Worm (Caenorhabditis elegans) whole organism, L3 larva: Measurements from ENCODE around the gene srd-74.

ENCODE experiments used
- mml-1 ChIP-seq: fragments of 150-350 bp; sonication (generic microtip); optimal IDR thresholded peaks from 3 replicates; lab custom pipeline; 2014; ENCODE audit warnings: missing biosample characterization, missing genetic modification characterization
- pha-4 ChIP-seq: fragments of 150-350 bp; optimal IDR thresholded peaks from 2 replicates; lab custom pipeline; 2014; ENCODE audit warnings: missing biosample characterization, missing genetic modification reagents, missing genetic modification characterization
- ztf-11 ChIP-seq: fragments of 150-350 bp; optimal IDR thresholded peaks from 2 replicates; lab custom pipeline; 2014; ENCODE audit warnings: missing biosample characterization, missing genetic modification characterization
- ztf-4 ChIP-seq: fragments of 150-350 bp; optimal IDR thresholded peaks from 2 replicates; lab custom pipeline; 2014; ENCODE audit warnings: missing biosample characterization, missing genetic modification characterization

DNA sequence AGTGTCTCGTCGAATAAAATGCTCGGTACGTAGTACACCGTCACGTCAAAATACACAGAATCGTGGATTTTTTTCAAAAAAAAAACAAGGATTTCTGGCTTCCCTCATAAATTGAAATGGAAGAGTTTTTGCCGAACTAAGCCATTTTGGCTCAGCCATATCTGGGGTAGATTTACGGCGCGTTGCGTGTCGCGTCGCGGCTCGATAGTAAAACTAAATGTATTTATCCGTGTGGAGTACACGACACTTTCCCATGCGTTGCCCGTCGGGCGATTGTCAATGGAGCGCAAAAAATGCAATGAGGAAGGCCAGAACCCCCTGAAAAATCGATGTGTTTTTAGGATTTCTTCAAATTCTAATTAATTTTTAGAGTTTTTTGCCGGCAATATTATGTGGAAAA lies 31.7 kb upstream of the srd-74 start:
- TF ChIP-seq ztf-4 (tag; lab: Kevin White, UChicago) = no peak
- TF ChIP-seq pha-4 = no peak
- no peak for TF ChIP-seq ztf-11 (tag; lab: Kevin White, UChicago)
- no peak for TF ChIP-seq mml-1 (tag; lab: Kevin White, UChicago)
